Fruit fly (Drosophila melanogaster): ENCODE results near the gene eIF3e.

The eIF3e gene

DNA sequence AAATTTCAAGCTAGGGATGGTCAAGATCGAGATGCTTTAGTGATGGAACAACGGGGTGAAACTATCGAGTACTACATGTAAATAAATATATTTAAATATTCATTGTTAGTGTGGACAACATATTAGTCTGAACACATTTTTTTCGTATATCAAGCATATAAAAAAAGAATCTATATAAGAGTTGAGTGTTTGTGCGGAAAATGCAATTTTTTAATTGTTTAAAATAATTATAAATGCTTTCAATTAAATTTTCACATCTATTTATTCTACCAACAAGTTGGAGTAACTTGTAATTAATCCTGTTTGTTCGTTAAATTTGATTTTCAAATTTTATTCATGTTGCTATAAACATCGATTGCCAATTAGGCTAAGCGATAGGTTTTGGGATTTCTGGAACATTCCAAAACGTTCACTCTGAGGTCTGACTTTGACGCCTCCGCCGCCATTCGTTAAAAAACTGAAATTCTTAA is 7.0 kb downstream of the eIF3e start, which contains the start of the genes mus302 and CG9705 (continued):
- no peak for TF ChIP-seq CG7786 (GFP tag; optimal IDR thresholded peaks at IDR 0.05)
- no peak for TF ChIP-seq CG15011 (GFP tag; optimal IDR thresholded peaks at IDR 0.05)
- no peak; the same call in 1 of the 2 replicates for TF ChIP-seq bbx (GFP tag; IDR thresholded peaks at IDR 0.05; ENCODE audit: partially characterized antibody)
- TF ChIP-seq CG3838 (GFP tag; optimal IDR thresholded peaks at IDR 0.05): no peak
- TF ChIP-seq CG2875 (GFP tag; optimal IDR thresholded peaks at IDR 0.05): no peak
- peak; percentile 7; the same call in 2 of the 3 replicates for TF ChIP-seq Opbp (GFP tag; IDR thresholded peaks at IDR 0.05; ENCODE audit: partially characterized antibody)
- no peak for TF ChIP-seq jumu (GFP tag; optimal IDR thresholded peaks at IDR 0.05)
- TF ChIP-seq Ada2b (GFP tag; IDR thresholded peaks at IDR 0.05): peak; percentile 36; the same call in 1 of the 2 replicates
- TF ChIP-seq Rfx (GFP tag; IDR thresholded peaks at IDR 0.05): peak; percentile 68; the same call in 1 of the 2 replicates
- TF ChIP-seq NC2α (GFP tag; optimal IDR thresholded peaks at IDR 0.05): no peak
- no peak for TF ChIP-seq MTF-1 (GFP tag; optimal IDR thresholded peaks at IDR 0.05; ENCODE audit: borderline replicate concordance)
- peak; percentile 36 for TF ChIP-seq CG15601 (tag; optimal IDR thresholded peaks at IDR 0.05)
- no peak for TF ChIP-seq seq (GFP tag; IDR thresholded peaks at IDR 0.05)
- peak; percentile 22 for TF ChIP-seq Mad (GFP tag; optimal IDR thresholded peaks at IDR 0.05)
- no peak for TF ChIP-seq CG1233 (GFP tag; optimal IDR thresholded peaks at IDR 0.05)
- no peak for TF ChIP-seq bowl (GFP tag; IDR thresholded peaks at IDR 0.05)
- TF ChIP-seq D (optimal IDR thresholded peaks at IDR 0.05): no peak
- no peak for TF ChIP-seq D (GFP tag; optimal IDR thresholded peaks at IDR 0.05)
- TF ChIP-seq Rx (GFP tag; IDR thresholded peaks at IDR 0.05): no peak
- no peak for TF ChIP-seq CG43689 (GFP tag; IDR thresholded peaks at IDR 0.05)
- TF ChIP-seq C15 (GFP tag; IDR thresholded peaks at IDR 0.05): no peak
- peak; percentile 56; the same call in 1 of the 2 replicates for TF ChIP-seq sna (GFP tag; IDR thresholded peaks at IDR 0.05; ENCODE audit: partially characterized antibody)
- no peak for TF ChIP-seq CG2202 (tag; optimal IDR thresholded peaks at IDR 0.05)
- peak; percentile 47 for TF ChIP-seq CG6689 (GFP tag; IDR thresholded peaks at IDR 0.05)
- TF ChIP-seq CG8388 (GFP tag; optimal IDR thresholded peaks at IDR 0.05): peak; percentile 46
- TF ChIP-seq ems (GFP tag; optimal IDR thresholded peaks at IDR 0.05): no peak
- no peak for TF ChIP-seq CG8478 (optimal IDR thresholded peaks at IDR 0.05)
- TF ChIP-seq unpg (GFP tag; optimal IDR thresholded peaks at IDR 0.05): peak; percentile 27
- no peak for TF ChIP-seq CHES-1-like (GFP tag; optimal IDR thresholded peaks at IDR 0.05)
- TF ChIP-seq Spps (tag; optimal IDR thresholded peaks at IDR 0.05): no peak
- no peak for TF ChIP-seq Camta (GFP tag; optimal IDR thresholded peaks at IDR 0.05)
- peak; percentile 41 for TF ChIP-seq Ptx1 (GFP tag; IDR thresholded peaks at IDR 0.05)
- peak; percentile 75 for TF ChIP-seq CoRest (tag; optimal IDR thresholded peaks at IDR 0.05)
- peak; percentile 46 for TF ChIP-seq Hsf (GFP tag; optimal IDR thresholded peaks at IDR 0.05)
- TF ChIP-seq jigr1 (GFP tag; IDR thresholded peaks at IDR 0.05): no peak
- TF ChIP-seq slp2 (GFP tag; optimal IDR thresholded peaks at IDR 0.05): no peak
- TF ChIP-seq CG14014 (GFP tag; IDR thresholded peaks at IDR 0.05): 0 out of 2 replicates have a peak, but pooled peaks have one; percentile 27
- TF ChIP-seq Bdp1 (GFP tag; optimal IDR thresholded peaks at IDR 0.05): no peak
- TF ChIP-seq CG1647 (GFP tag; optimal IDR thresholded peaks at IDR 0.05): no peak
- no peak; the same call in none of the 2 replicates for TF ChIP-seq Bgb (GFP tag; IDR thresholded peaks at IDR 0.05; ENCODE audit: partially characterized antibody)
- TF ChIP-seq Dip3 (GFP tag; optimal IDR thresholded peaks at IDR 0.05): peak; percentile 7
- TF ChIP-seq Ravus (GFP tag; IDR thresholded peaks at IDR 0.05): no peak
- peak in 1 of 2 experiments; percentile 40 for TF ChIP-seq tll (GFP tag; optimal IDR thresholded peaks at IDR 0.05)
- peak; percentile 58 for TF ChIP-seq Abd-B (GFP tag; optimal IDR thresholded peaks at IDR 0.05)
- peak; percentile 14 for TF ChIP-seq twi (tag; optimal IDR thresholded peaks at IDR 0.05)
- peak; percentile 31 for TF ChIP-seq Blimp-1 (GFP tag; optimal IDR thresholded peaks at IDR 0.05)
- TF ChIP-seq HHEX (GFP tag; optimal IDR thresholded peaks at IDR 0.05): no peak
- TF ChIP-seq ATbp (GFP tag; optimal IDR thresholded peaks at IDR 0.05): no peak
- TF ChIP-seq Elba2 (GFP tag; optimal IDR thresholded peaks at IDR 0.05): peak; percentile 32
- TF ChIP-seq gro (GFP tag; optimal IDR thresholded peaks at IDR 0.05): no peak
- TF ChIP-seq fd102C (GFP tag; optimal IDR thresholded peaks at IDR 0.05): no peak
